Worm (Caenorhabditis elegans): ENCODE measurements around the gene ttr-50.

The ttr-50 gene

DNA sequence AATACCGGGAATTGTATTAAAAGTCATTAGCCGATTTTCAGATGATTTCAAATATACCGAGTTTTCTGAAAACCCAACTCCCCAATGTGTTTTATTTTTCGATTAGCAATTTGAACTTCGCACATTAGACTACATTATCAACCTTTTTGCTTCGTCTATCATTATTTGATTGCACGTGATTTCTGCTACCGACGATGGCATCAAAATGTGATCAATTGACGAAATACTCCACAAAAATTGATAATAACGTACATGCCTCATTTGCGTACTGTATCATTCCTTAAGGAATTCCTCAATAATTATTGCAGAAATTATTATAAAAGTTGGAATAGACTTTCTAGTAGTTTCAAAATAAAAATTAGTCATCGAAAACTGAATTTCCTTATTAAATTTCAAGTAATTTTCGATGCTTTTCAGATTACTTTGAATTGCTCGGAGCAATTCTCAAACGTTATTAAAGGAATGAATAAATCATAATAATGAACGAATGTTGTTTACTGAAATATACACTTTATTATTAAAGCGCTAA is 17.0 kb downstream of the ttr-50 start:
- no peak for TF ChIP-seq nfya-1 (tag; optimal IDR thresholded peaks at IDR 0.05; ENCODE audit: borderline replicate concordance, insufficient read depth)
- no peak for TF ChIP-seq efl-1 (GFP tag; optimal IDR thresholded peaks at IDR 0.05)
- no peak for TF ChIP-seq cebp-1 (GFP tag; IDR thresholded peaks at IDR 0.05)
- peak; percentile 14 for TF ChIP-seq cebp-1 (tag; optimal IDR thresholded peaks at IDR 0.05)
- no peak for TF ChIP-seq attf-3 (GFP tag; conservative IDR thresholded peaks at IDR 0.05)
- TF ChIP-seq hsf-1 (GFP tag; IDR thresholded peaks at IDR 0.05) = no peak
- TF ChIP-seq F57A8.1 (GFP tag; optimal IDR thresholded peaks at IDR 0.05) = no peak
- TF ChIP-seq ztf-26 (tag; optimal IDR thresholded peaks at IDR 0.05) = no peak
- peak; percentile 66 for TF ChIP-seq nhr-80 (tag; optimal IDR thresholded peaks at IDR 0.05)

DNA sequence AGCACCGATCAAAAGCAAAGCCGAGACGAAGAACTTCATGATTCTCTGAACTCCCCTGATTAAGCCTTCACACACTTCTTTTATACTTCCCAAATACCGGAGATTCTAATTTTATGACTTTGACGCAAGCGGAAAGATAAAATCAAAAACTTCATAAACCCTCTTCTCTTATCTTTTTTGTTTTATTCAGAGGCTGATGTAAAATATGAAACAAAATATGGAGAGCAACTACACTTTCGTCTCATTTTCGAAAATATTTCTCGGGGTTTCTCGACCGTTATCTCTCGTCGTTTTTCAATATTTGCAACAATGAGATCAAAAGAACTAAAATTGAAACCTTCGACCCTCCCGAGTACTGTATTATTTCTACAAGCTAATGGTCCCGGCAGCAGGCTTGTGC is 17.8 kb downstream of the ttr-50 start, which contains the start of gene lys-4:
Gene lys-4 (minus strand): TSS at position 115 of the 400 bp plus-strand sequence.
- TF ChIP-seq nhr-27 (tag; optimal IDR thresholded peaks at IDR 0.05) = no peak
- no peak for TF ChIP-seq ZK185.1 (tag; optimal IDR thresholded peaks at IDR 0.05; ENCODE audit: poor library complexity, severe bottlenecking)
- TF ChIP-seq tlf-1 (GFP tag; optimal IDR thresholded peaks at IDR 0.05) = no peak
- TF ChIP-seq lir-1 (GFP tag; conservative IDR thresholded peaks at IDR 0.05) = no peak
- TF ChIP-seq Y56A3A.18 (GFP tag; IDR thresholded peaks at IDR 0.05) = no peak
- no peak for TF ChIP-seq B0336.3 (GFP tag; IDR thresholded peaks at IDR 0.05)

DNA sequence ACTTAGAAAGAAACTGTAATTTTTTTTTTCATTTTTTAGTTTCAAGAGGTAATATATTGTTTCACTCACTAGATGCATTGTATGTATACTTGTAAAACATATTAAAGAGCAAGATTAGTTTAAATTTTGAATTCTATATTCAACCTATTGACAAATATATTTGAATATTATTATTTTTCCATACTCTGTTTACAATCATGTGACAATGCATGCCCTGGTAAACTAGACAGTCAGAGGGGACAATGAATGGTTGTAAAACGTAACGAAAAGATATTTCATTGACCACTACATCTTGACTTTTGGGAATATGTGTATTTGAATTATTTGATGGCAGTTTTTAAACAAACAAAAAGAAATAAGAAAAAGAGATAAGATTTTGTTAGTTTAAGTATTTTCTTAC is 18.5 kb downstream of the ttr-50 start:
- no peak for TF ChIP-seq chd-7 (tag; optimal IDR thresholded peaks at IDR 0.05)
- no peak for TF ChIP-seq lsy-27 (tag; optimal IDR thresholded peaks at IDR 0.05; ENCODE audit: borderline replicate concordance, insufficient read depth)
- no peak for TF ChIP-seq D2030.7 (GFP tag; IDR thresholded peaks at IDR 0.05)
- no peak for TF ChIP-seq egl-44 (GFP tag; IDR thresholded peaks at IDR 0.05)
- TF ChIP-seq lir-1 (GFP tag; conservative IDR thresholded peaks at IDR 0.05) = no peak
- no peak for TF ChIP-seq nhr-120 (GFP tag; IDR thresholded peaks at IDR 0.05)
- TF ChIP-seq unc-130 (GFP tag; optimal IDR thresholded peaks at IDR 0.05) = no peak
- TF ChIP-seq nfyb-1 (GFP tag; IDR thresholded peaks at IDR 0.05) = no peak
- TF ChIP-seq dpl-1 (GFP tag; optimal IDR thresholded peaks at IDR 0.05) = no peak
- TF ChIP-seq ama-1 (optimal IDR thresholded peaks at IDR 0.05) = no peak
- TF ChIP-seq ama-1 (GFP tag; optimal IDR thresholded peaks at IDR 0.05) = no peak
- no peak for TF ChIP-seq rpc-1 (optimal IDR thresholded peaks at IDR 0.05)
- TF ChIP-seq rpc-1 (tag; optimal IDR thresholded peaks at IDR 0.05) = no peak
- TF ChIP-seq efl-1 (GFP tag; optimal IDR thresholded peaks at IDR 0.05) = no peak
- no peak for TF ChIP-seq ztf-25 (GFP tag; IDR thresholded peaks at IDR 0.05)
- TF ChIP-seq sea-2 (GFP tag; IDR thresholded peaks at IDR 0.05) = no peak
- TF ChIP-seq egrh-3 (GFP tag; IDR thresholded peaks at IDR 0.05) = no peak
- no peak for TF ChIP-seq attf-5 (GFP tag; optimal IDR thresholded peaks at IDR 0.05)

DNA sequence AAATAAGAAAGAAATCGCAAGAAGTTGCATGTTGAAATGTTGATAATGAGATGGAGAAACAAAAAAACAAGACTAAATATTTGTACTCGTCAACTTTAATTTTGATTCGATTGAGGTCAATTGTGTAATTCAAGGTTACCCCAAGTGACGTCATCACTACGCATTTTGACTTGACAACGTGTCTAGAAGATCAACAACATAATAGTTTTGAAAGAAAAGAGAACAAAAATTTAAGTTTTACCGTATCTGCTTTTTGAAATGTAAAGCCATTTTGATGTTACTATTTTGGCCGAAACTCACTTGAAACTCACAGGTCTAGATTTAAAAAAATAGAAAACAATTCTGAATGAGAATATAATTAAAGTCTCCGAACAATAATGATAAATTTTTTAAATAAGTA is 19.9 kb downstream of the ttr-50 start, which contains the start of gene dsl-5:
Gene dsl-5 (minus strand): TSS at position 101 of the 400 bp plus-strand sequence.
- TF ChIP-seq atf-7 (tag; optimal IDR thresholded peaks at IDR 0.05) (peak; percentile 43), ccch-3 (GFP tag; optimal IDR thresholded peaks at IDR 0.05) (no peak)

DNA sequence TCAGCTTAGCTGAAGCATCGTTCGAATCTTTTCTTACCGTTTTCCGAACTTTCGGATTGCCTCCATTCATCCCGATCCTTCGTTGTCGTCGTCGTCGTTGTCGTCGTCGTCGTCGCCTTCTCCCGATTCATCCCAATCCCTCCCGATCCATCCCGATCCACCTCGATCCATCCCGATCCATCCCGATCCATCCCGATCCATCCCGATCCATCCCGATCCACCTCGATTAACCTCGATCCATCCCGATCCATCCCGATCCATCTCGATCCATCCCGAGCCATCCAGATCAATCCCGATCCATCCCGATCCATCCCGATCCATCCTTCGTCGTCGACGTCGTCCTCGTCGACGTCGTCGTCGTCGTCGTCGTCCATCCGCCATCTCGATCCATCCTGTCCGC is 24.3 kb downstream of the ttr-50 start:
- TF ChIP-seq nhr-120 (GFP tag; IDR thresholded peaks at IDR 0.05) (peak; percentile 64; the same call in 1 of the 2 replicates), mcd-1 (GFP tag; IDR thresholded peaks at IDR 0.05) (peak; percentile 42; the same call in 1 of the 2 replicates), F37B4.10 (GFP tag; IDR thresholded peaks at IDR 0.05) (0 out of 2 replicates have a peak, but pooled peaks have one; percentile 68), nfyb-1 (GFP tag; IDR thresholded peaks at IDR 0.05) (0 out of 2 replicates have a peak, but pooled peaks have one; percentile 44), egrh-3 (GFP tag; IDR thresholded peaks at IDR 0.05) (peak; percentile 90; the same call in 1 of the 2 replicates)

Data from whole organism, young adult.